Worm (Caenorhabditis elegans): ENCODE results near the gene T07H3.7.
"Not testable (repeated sequence)": the region's sequence is repeated elsewhere in the genome, so short reads cannot be mapped to it uniquely, and the experiment has no call there.

The T07H3.7 gene

DNA sequence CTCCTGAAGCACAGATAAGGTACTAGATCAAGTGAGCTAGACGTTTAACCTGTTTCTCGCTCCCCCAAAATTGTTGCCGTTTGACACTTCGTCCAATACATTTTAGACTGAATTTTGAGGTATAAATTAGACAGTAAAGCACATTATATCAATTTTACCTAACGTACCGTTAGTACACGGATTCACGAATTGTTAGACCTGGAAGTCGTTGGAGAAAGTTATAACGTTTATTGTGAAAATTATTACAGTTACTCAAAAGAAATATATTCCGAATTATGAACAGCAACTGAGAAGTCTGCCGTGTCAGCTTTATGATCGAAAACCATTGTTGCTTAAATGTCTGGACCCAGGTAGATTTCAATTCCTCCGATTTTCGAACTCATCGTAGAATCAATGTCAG lies 28.9 kb downstream of the T07H3.7 start:
- TF ChIP-seq hmbx-1 (tag; optimal IDR thresholded peaks at IDR 0.05) (no peak), hmg-4 (GFP tag; optimal IDR thresholded peaks at IDR 0.05) (no peak), F13C5.2 (tag; optimal IDR thresholded peaks at IDR 0.05) (no peak), tbx-11 (GFP tag; IDR thresholded peaks at IDR 0.05) (no peak), scrt-1 (GFP tag; IDR thresholded peaks at IDR 0.05) (no peak)

DNA sequence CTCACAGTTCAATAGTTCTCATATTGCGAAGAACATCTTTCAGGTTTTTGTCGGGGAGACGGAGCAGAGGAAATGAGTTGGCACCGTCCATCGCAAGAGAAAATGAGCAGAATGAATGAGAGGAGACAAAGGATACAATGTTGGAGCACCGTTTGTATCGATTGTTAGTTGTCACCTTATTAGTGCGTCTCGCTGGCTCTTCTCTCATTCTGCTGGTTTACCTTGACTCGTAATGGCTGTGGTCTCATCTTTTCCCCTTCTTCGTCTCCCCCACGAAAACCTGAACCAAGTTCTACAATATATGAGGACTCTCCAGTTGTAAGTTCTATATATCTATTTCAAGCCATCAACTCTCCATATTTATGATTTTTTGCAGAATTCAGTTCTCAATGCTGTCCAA lies 33.5 kb downstream of the T07H3.7 start, which contains the start of the genes fbxb-54 and fbxb-50:
TSS of gene fbxb-54 (minus strand) at position 101 of the 400 bp plus-strand sequence.
TSS of gene fbxb-50 (plus strand) at position 227 of the 400 bp plus-strand sequence.
- TF ChIP-seq hmg-4 (GFP tag; optimal IDR thresholded peaks at IDR 0.05); tra-4 (tag; optimal IDR thresholded peaks at IDR 0.05); pes-1 (GFP tag; IDR thresholded peaks at IDR 0.05): not testable (repeated sequence)

DNA sequence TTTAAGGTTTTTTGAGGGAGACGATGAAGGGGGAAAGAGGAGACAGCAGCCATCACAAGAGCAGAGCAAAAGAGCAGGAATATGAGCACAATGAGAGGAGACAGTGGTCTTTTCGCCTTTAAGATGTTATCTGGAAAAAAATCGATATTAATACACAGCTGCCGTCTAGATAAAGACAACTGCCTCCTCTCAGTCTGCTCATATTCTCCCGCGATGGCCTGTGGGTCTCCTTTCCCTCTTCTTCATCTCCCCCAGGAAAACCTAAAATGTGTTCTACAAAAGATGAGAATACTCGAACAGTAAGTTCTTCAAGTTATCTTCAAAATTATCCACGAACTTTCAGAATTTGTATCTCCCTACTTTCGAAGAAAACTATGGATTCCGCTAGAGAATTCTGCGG lies 39.2 kb downstream of the T07H3.7 start, which contains the start of the genes fbxb-52 and fbxb-51:
TSS of gene fbxb-52 (minus strand) at position 101 of the 400 bp plus-strand sequence.
TSS of gene fbxb-51 (plus strand) at position 212 of the 400 bp plus-strand sequence.
- TF ChIP-seq hnd-1 (tag; optimal IDR thresholded peaks at IDR 0.05) (no peak), flt-1 (GFP tag; IDR thresholded peaks at IDR 0.05) (no peak), ceh-13 (GFP tag; optimal IDR thresholded peaks at IDR 0.05) (no peak), pes-1 (GFP tag; IDR thresholded peaks at IDR 0.05) (no peak), ets-7 (tag; optimal IDR thresholded peaks at IDR 0.05) (no peak), ceh-36 (tag; optimal IDR thresholded peaks at IDR 0.05) (no peak), tbx-11 (GFP tag; IDR thresholded peaks at IDR 0.05) (no peak), B0310.2 (tag; optimal IDR thresholded peaks at IDR 0.05) (no peak), aly-1 (tag; optimal IDR thresholded peaks at IDR 0.05) (no peak), tra-4 (tag; optimal IDR thresholded peaks at IDR 0.05) (no peak)

DNA sequence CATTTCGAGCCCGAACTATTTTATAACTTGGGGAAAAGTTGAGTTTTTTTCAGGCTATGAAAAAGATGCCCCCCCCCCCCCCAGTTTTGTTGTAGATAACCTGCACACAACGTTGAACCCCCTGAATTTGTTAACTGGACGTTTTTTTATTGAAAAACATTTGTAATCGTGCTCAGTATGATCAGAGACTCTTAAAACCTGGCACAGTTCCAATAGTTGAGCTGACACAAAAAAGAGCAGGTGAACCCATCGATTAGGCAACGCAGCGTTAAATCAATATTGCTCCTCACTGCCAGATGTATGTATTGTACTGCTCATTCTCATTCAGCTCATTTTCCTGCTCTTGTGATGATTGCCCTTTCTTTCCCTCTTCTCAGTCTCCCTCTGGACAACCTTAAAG lies 44.1 kb downstream of the T07H3.7 start, which contains the start of gene K05F6.12:
TSS of gene K05F6.12 (plus strand) at position 301 of the 400 bp plus-strand sequence.
- no peak for TF ChIP-seq F13C5.2 (tag; optimal IDR thresholded peaks at IDR 0.05)
- TF ChIP-seq pes-1 (GFP tag; IDR thresholded peaks at IDR 0.05) = no peak
- TF ChIP-seq ets-7 (tag; optimal IDR thresholded peaks at IDR 0.05) = no peak
- no peak for TF ChIP-seq sea-1 (GFP tag; conservative IDR thresholded peaks at IDR 0.05)
- TF ChIP-seq B0310.2 (tag; optimal IDR thresholded peaks at IDR 0.05) = no peak
- no peak for TF ChIP-seq flt-1 (GFP tag; IDR thresholded peaks at IDR 0.05)
- TF ChIP-seq hmg-4 (GFP tag; optimal IDR thresholded peaks at IDR 0.05) = no peak
- TF ChIP-seq hnd-1 (tag; optimal IDR thresholded peaks at IDR 0.05) = no peak
- TF ChIP-seq aly-1 (tag; optimal IDR thresholded peaks at IDR 0.05) = no peak
- no peak for TF ChIP-seq hmbx-1 (tag; optimal IDR thresholded peaks at IDR 0.05)
- no peak for TF ChIP-seq scrt-1 (GFP tag; IDR thresholded peaks at IDR 0.05)
- no peak for TF ChIP-seq tra-4 (tag; optimal IDR thresholded peaks at IDR 0.05)
- no peak for TF ChIP-seq tbx-11 (GFP tag; IDR thresholded peaks at IDR 0.05)
- no peak for TF ChIP-seq ama-1 (optimal IDR thresholded peaks at IDR 0.05)
- TF ChIP-seq ceh-36 (tag; optimal IDR thresholded peaks at IDR 0.05) = no peak
- no peak for TF ChIP-seq tbx-37 (GFP tag; conservative IDR thresholded peaks at IDR 0.05)
- no peak for TF ChIP-seq ceh-13 (GFP tag; optimal IDR thresholded peaks at IDR 0.05)

DNA sequence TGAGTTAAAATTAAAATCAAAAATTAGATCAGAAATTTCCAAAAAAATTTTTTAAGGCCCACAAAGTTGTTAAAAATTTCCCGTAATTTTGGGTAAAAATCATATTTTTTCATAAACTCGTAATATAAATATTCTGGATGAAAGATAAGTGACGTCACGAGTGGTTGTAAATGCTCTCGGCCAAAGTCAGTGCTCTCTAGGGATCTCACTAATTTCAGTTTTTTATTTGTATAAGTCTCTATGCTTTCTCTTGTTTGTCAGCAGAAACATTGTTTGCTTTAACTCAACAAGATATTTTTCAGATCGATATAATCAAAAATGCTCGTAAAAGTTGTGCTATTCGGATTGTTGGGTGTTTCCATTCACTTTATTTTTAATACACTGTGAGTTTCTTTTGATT lies 46.6 kb downstream of the T07H3.7 start, which contains the start of gene K05F6.4:
TSS of gene K05F6.4 (plus strand) at position 301 of the 400 bp plus-strand sequence.
- not testable (repeated sequence) for TF ChIP-seq sea-1 (GFP tag; conservative IDR thresholded peaks at IDR 0.05); aly-1 (tag; optimal IDR thresholded peaks at IDR 0.05); hmbx-1 (tag; optimal IDR thresholded peaks at IDR 0.05)

DNA sequence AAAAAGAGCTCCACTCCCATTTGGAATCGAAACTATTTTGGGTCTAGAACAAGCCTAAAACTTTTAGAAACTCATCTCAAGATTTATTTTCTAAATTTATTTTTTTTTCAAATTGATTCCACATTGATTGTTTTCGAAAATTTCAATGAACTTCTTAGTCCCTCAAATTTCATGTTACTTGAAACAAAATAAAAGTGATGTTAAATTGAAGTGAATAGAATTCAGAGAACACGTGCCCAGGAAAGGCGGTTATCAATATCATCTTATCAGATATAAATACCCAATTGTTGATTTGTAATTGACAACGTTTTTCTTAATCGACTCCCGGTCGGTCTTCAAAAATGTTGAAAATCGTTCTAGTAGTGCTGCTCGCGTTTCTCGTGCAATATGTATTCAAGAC lies 49.1 kb downstream of the T07H3.7 start, which contains the start of gene poml-4:
TSS of gene poml-4 (plus strand) at position 301 of the 400 bp plus-strand sequence.
- not testable (repeated sequence) for TF ChIP-seq tra-4, B0310.2, ceh-36 (tag; optimal IDR thresholded peaks at IDR 0.05)

DNA sequence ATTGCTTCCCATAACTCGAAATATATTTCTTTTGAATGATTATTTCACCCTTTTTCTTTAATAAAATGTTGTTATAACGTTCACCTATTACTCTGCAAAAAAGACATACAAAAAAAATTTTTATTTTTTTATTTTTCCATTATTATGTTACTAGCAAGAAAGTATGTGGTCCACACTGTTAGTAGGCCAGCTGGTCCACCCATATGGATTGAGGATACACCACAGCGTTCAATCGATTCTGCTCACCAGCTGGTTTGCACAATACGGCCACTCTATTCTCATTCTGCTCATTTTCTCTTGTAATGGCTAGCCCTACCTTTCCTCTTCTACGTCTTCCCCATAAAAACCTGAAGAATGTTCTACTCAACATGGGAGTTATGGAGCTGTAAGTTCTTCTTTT lies 51.2 kb downstream of the T07H3.7 start, which contains the start of gene fbxb-44:
TSS of gene fbxb-44 (plus strand) at position 301 of the 400 bp plus-strand sequence.
- TF ChIP-seq tra-4 (tag; optimal IDR thresholded peaks at IDR 0.05) (no peak), pes-1 (GFP tag; IDR thresholded peaks at IDR 0.05) (no peak), tbx-37 (GFP tag; conservative IDR thresholded peaks at IDR 0.05) (no peak)
